Worm (Caenorhabditis elegans) whole organism, L2 larva: ENCODE measurements around the gene F10G7.5.

Experiments used
- C34F6.9 ChIP-seq: fragments of 150-350 bp; optimal IDR thresholded peaks from 2 replicates; lab custom pipeline; 2014; ENCODE audit warnings: missing biosample characterization, missing genetic modification characterization
- F13H6.1 ChIP-seq: sonication (generic microtip); optimal IDR thresholded peaks from 2 replicates; lab custom pipeline; 2016; ENCODE audit warnings: missing genetic modification characterization, missing compliant biosample characterization
- R02D3.7 ChIP-seq: fragments of 150-350 bp; optimal IDR thresholded peaks from 2 replicates; lab custom pipeline; 2014; ENCODE audit warnings: missing biosample characterization, missing genetic modification characterization
- Y55F3AM.14 ChIP-seq: fragments of 200-800 bp; sonication (Bioruptor generic); optimal IDR thresholded peaks from 2 replicates; lab custom pipeline; 2018; ENCODE audit warnings: mild to moderate bottlenecking, missing genetic modification characterization, missing compliant biosample characterization
- alr-1 ChIP-seq: fragments of 150-350 bp; optimal IDR thresholded peaks from 2 replicates; lab custom pipeline; 2014; ENCODE audit warnings: missing biosample characterization, missing genetic modification characterization
- aly-2 ChIP-seq: fragments of 150-350 bp; optimal IDR thresholded peaks from 2 replicates; lab custom pipeline; 2014; ENCODE audit warnings: missing biosample characterization, missing genetic modification characterization
- ama-1 ChIP-seq: fragments of 150-350 bp; optimal IDR thresholded peaks from 2 replicates; lab custom pipeline; 2018; ENCODE audit warnings: inconsistent platforms
- blmp-1 ChIP-seq: sonication (generic microtip); optimal IDR thresholded peaks from 2 replicates; lab custom pipeline; 2017; ENCODE audit warnings: missing genetic modification characterization, mild to moderate bottlenecking, missing compliant biosample characterization, antibody characterized with exemption, moderate library complexity; ENCODE audit not compliant: insufficient read depth
- ceh-16 ChIP-seq: fragments of 150-350 bp; optimal IDR thresholded peaks from 2 replicates; lab custom pipeline; 2014; ENCODE audit warnings: missing biosample characterization, missing genetic modification characterization
- ceh-82 ChIP-seq: fragments of 150-350 bp; optimal IDR thresholded peaks from 2 replicates; lab custom pipeline; 2014; ENCODE audit warnings: missing biosample characterization, missing genetic modification characterization
- crh-2 ChIP-seq: sonication (generic microtip); optimal IDR thresholded peaks from 2 replicates; lab custom pipeline; 2017; ENCODE audit warnings: missing biosample characterization, missing genetic modification characterization
- dmd-4 ChIP-seq: sonication (generic microtip); optimal IDR thresholded peaks from 2 replicates; lab custom pipeline; 2017; ENCODE audit warnings: missing biosample characterization, missing genetic modification characterization
- egl-27 ChIP-seq: sonication (generic microtip); optimal IDR thresholded peaks from 3 replicates; lab custom pipeline; 2017; ENCODE audit warnings: missing biosample characterization, missing genetic modification reagents, missing genetic modification characterization
- elt-1 ChIP-seq: fragments of 150-350 bp; optimal IDR thresholded peaks from 2 replicates; lab custom pipeline; 2014; ENCODE audit warnings: missing biosample characterization, missing genetic modification characterization
- elt-3 ChIP-seq: sonication (generic microtip); optimal IDR thresholded peaks from 2 replicates; lab custom pipeline; 2017; ENCODE audit warnings: missing biosample characterization, missing genetic modification characterization
- fos-1 ChIP-seq: fragments of 150-350 bp; optimal IDR thresholded peaks from 2 replicates; lab custom pipeline; 2014; ENCODE audit warnings: missing biosample characterization, missing genetic modification characterization
- gmeb-1 ChIP-seq: fragments of 150-350 bp; optimal IDR thresholded peaks from 2 replicates; lab custom pipeline; 2014; ENCODE audit warnings: missing biosample characterization, missing genetic modification characterization
- lin-11 ChIP-seq: fragments of 150-350 bp; sonication (generic microtip); optimal IDR thresholded peaks from 2 replicates; lab custom pipeline; 2014; ENCODE audit warnings: missing biosample characterization, missing genetic modification characterization, inconsistent platforms, mixed read lengths
- lin-13 ChIP-seq: fragments of 150-350 bp; optimal IDR thresholded peaks from 2 replicates; lab custom pipeline; 2014; ENCODE audit warnings: missing biosample characterization, missing genetic modification reagents, missing genetic modification characterization
- lin-39 ChIP-seq: fragments of 150-350 bp; optimal IDR thresholded peaks from 2 replicates; lab custom pipeline; 2014; ENCODE audit warnings: missing biosample characterization, missing genetic modification reagents, missing genetic modification characterization
- lsy-2 ChIP-seq, 2 experiments: fragments of 150-350 bp in 1 of 2; sonication (generic microtip) in 1 of 2; optimal IDR thresholded peaks; 2 replicates each; lab custom pipeline; 2014 to 2017; ENCODE audit warnings: missing biosample characterization in 2 of 2, missing genetic modification characterization in 2 of 2
- mab-5 ChIP-seq: fragments of 150-350 bp; optimal IDR thresholded peaks from 2 replicates; lab custom pipeline; 2014; ENCODE audit warnings: missing biosample characterization, missing genetic modification characterization
- mbf-1 ChIP-seq: sonication (generic microtip); optimal IDR thresholded peaks from 2 replicates; lab custom pipeline; 2017; ENCODE audit warnings: missing biosample characterization, missing genetic modification characterization
- mdl-1 ChIP-seq, 2 experiments: fragments of 150-350 bp in 1 of 2; sonication (generic microtip) in 1 of 2; optimal IDR thresholded peaks; 2 replicates each; lab custom pipeline; 2017; ENCODE audit warnings: missing biosample characterization in 2 of 2, missing genetic modification characterization in 2 of 2
- nhr-11 ChIP-seq: fragments of 150-350 bp; optimal IDR thresholded peaks from 2 replicates; lab custom pipeline; 2014; ENCODE audit warnings: missing biosample characterization, missing genetic modification characterization
- nhr-12 ChIP-seq: fragments of 150-350 bp; optimal IDR thresholded peaks from 2 replicates; lab custom pipeline; 2014; ENCODE audit warnings: missing biosample characterization, missing genetic modification characterization
- nhr-21 ChIP-seq: fragments of 150-350 bp; optimal IDR thresholded peaks from 2 replicates; lab custom pipeline; 2014; ENCODE audit warnings: missing biosample characterization, missing genetic modification characterization
- nhr-23 ChIP-seq: fragments of 150-350 bp; optimal IDR thresholded peaks from 2 replicates; lab custom pipeline; 2014; ENCODE audit warnings: missing biosample characterization, missing genetic modification reagents, missing genetic modification characterization
- nhr-237 ChIP-seq: fragments of 150-350 bp; optimal IDR thresholded peaks from 2 replicates; lab custom pipeline; 2014; ENCODE audit warnings: missing biosample characterization, missing genetic modification characterization
- nhr-25 ChIP-seq: fragments of 150-350 bp; sonication (generic microtip); optimal IDR thresholded peaks from 3 replicates; lab custom pipeline; 2014; ENCODE audit warnings: missing biosample characterization, missing genetic modification characterization
- nhr-77 ChIP-seq: fragments of 150-350 bp; optimal IDR thresholded peaks from 2 replicates; lab custom pipeline; 2014; ENCODE audit warnings: missing biosample characterization, missing genetic modification characterization
- peb-1 ChIP-seq: fragments of 150-350 bp; optimal IDR thresholded peaks from 2 replicates; lab custom pipeline; 2014; ENCODE audit warnings: missing biosample characterization, missing genetic modification characterization
- skn-1 ChIP-seq: sonication (generic microtip); optimal IDR thresholded peaks from 2 replicates; lab custom pipeline; 2017; ENCODE audit warnings: missing biosample characterization, missing genetic modification characterization
- sma-3 ChIP-seq: sonication (generic microtip); optimal IDR thresholded peaks from 2 replicates; lab custom pipeline; 2016; ENCODE audit warnings: missing genetic modification reagents, missing genetic modification characterization, missing compliant biosample characterization
- sma-9 ChIP-seq, 2 experiments: fragments of 150-350 bp in 1 of 2; sonication (generic microtip) in 1 of 2; optimal IDR thresholded peaks; 2 replicates each; lab custom pipeline; 2014 to 2016; ENCODE audit warnings: missing genetic modification characterization in 2 of 2, mild to moderate bottlenecking in 1 of 2, missing biosample characterization in 1 of 2, missing compliant biosample characterization in 1 of 2, missing genetic modification reagents in 1 of 2, moderate library complexity in 1 of 2
- snpc-4 ChIP-seq: fragments of 150-350 bp; optimal IDR thresholded peaks from 2 replicates; lab custom pipeline; 2014; ENCODE audit warnings: missing biosample characterization, missing genetic modification characterization
- unc-62 ChIP-seq: fragments of 150-350 bp; optimal IDR thresholded peaks from 2 replicates; lab custom pipeline; 2014; ENCODE audit warnings: missing biosample characterization, missing genetic modification reagents, missing genetic modification characterization
- ztf-1 ChIP-seq: fragments of 200-800 bp; sonication (Bioruptor generic); conservative IDR thresholded peaks from 2 replicates; pipeline ENCODE4 v1.3.6; 2022; ENCODE audit warnings: missing genetic modification characterization, missing compliant biosample characterization
- ztf-11 ChIP-seq: sonication (generic microtip); optimal IDR thresholded peaks from 2 replicates; lab custom pipeline; 2017; ENCODE audit warnings: missing biosample characterization, missing genetic modification characterization
- ztf-4 ChIP-seq: fragments of 150-350 bp; optimal IDR thresholded peaks from 2 replicates; lab custom pipeline; 2014; ENCODE audit warnings: missing biosample characterization, missing genetic modification characterization

The F10G7.5 gene

ce11 chrII:4693129-4693528 lies at the start of gene F10G7.5:
F10G7.5 (plus strand) TSS chrII:4693414.
- TF ChIP-seq fos-1 (tag; lab: Kevin White, UChicago), result peak; percentile 49
- TF ChIP-seq mbf-1 (tag; lab: Kevin White, UChicago), result no peak
- peak; percentile 17 for TF ChIP-seq crh-2 (tag; lab: Kevin White, UChicago)
- TF ChIP-seq mdl-1 (tag; optimal IDR thresholded peaks at IDR 0.05; lab: Kevin White, UChicago), result peak in 1 of 2 experiments; percentile 8
- TF ChIP-seq peb-1, result no peak
- TF ChIP-seq Y55F3AM.14 (GFP tag; lab: Kevin White, UChicago), result no peak
- no peak for TF ChIP-seq lin-11 (tag; lab: Kevin White, UChicago)
- no peak for TF ChIP-seq nhr-12 (tag; lab: Kevin White, UChicago)
- peak; percentile 11 for TF ChIP-seq F13H6.1 (tag; lab: Kevin White, UChicago)
- no peak for TF ChIP-seq skn-1 (tag; lab: Kevin White, UChicago)
- peak in 1 of 2 experiments; percentile 60 for TF ChIP-seq lsy-2 (tag; optimal IDR thresholded peaks at IDR 0.05; lab: Kevin White, UChicago)
- no peak for TF ChIP-seq elt-1 (tag; lab: Kevin White, UChicago)
- TF ChIP-seq ztf-11 (tag; lab: Kevin White, UChicago), result no peak
- no peak for TF ChIP-seq ztf-1 (GFP tag; lab: Robert Waterston, UW)
- TF ChIP-seq C34F6.9 (tag; lab: Kevin White, UChicago), result peak; percentile 42
- TF ChIP-seq sma-9 (GFP tag; optimal IDR thresholded peaks at IDR 0.05; lab: Kevin White, UChicago), result peak; percentile 27
- no peak for TF ChIP-seq sma-9 (tag; optimal IDR thresholded peaks at IDR 0.05; lab: Kevin White, UChicago)
- no peak for TF ChIP-seq nhr-11 (tag; lab: Kevin White, UChicago)
- no peak for TF ChIP-seq gmeb-1 (tag; lab: Kevin White, UChicago)

- TF ChIP-seq nhr-21 (no peak), unc-62 (GFP tag; lab: Kevin White, UChicago) (no peak), nhr-12 (tag; lab: Kevin White, UChicago) (no peak), sma-3 (GFP tag; lab: Kevin White, UChicago) (no peak), nhr-25 (tag; lab: Kevin White, UChicago) (no peak), lin-39 (tag; lab: Kevin White, UChicago) (no peak), R02D3.7 (tag; lab: Kevin White, UChicago) (no peak), ama-1 (no peak), mdl-1 (tag; optimal IDR thresholded peaks at IDR 0.05; lab: Kevin White, UChicago) (no peak), ceh-82 (tag; lab: Kevin White, UChicago) (no peak), ztf-4 (tag; lab: Kevin White, UChicago) (no peak), mab-5 (tag; lab: Kevin White, UChicago) (no peak), elt-1 (tag; lab: Kevin White, UChicago) (no peak), nhr-11 (tag; lab: Kevin White, UChicago) (no peak), sma-9 (GFP tag; optimal IDR thresholded peaks at IDR 0.05; lab: Kevin White, UChicago) (no peak), sma-9 (tag; optimal IDR thresholded peaks at IDR 0.05; lab: Kevin White, UChicago) (no peak), ztf-1 (GFP tag; lab: Robert Waterston, UW) (no peak), lin-13 (GFP tag; lab: Kevin White, UChicago) (no peak)
- TF ChIP-seq, all 48 proteins: peak for 0
These were observed 44.4 kb upstream of the F10G7.5 start, which contains the start of gene lgc-27 for ce11 chrII:4648785-4649184. lgc-27 (plus strand) TSS chrII:4649085.

- TF ChIP-seq aly-2 (tag; lab: Kevin White, UChicago), result no peak
- TF ChIP-seq nhr-237 (tag; lab: Kevin White, UChicago), result no peak
- no peak for TF ChIP-seq elt-1 (tag; lab: Kevin White, UChicago)
- no peak for TF ChIP-seq nhr-77
- TF ChIP-seq blmp-1, result no peak
- TF ChIP-seq ztf-1 (GFP tag; lab: Robert Waterston, UW), result no peak
- TF ChIP-seq C34F6.9 (tag; lab: Kevin White, UChicago), result no peak
- no peak for TF ChIP-seq ztf-4 (tag; lab: Kevin White, UChicago)
- TF ChIP-seq ceh-16 (tag; lab: Kevin White, UChicago), result no peak
- no peak for TF ChIP-seq snpc-4
- no peak for TF ChIP-seq skn-1 (tag; lab: Kevin White, UChicago)
These were observed 43.1 kb upstream of the F10G7.5 start for ce11 chrII:4650072-4650471.

ce11 chrII:4655834-4656233 lies 37.4 kb upstream of the F10G7.5 start, which contains the start of gene fut-6:
fut-6 (minus strand) TSS chrII:4655934.
- TF ChIP-seq nhr-21 (no peak), aly-2 (tag; lab: Kevin White, UChicago) (no peak), dmd-4 (tag; lab: Kevin White, UChicago) (no peak), crh-2 (tag; lab: Kevin White, UChicago) (no peak), ztf-4 (tag; lab: Kevin White, UChicago) (no peak), mbf-1 (tag; lab: Kevin White, UChicago) (no peak), nhr-23 (no peak), alr-1 (tag; lab: Kevin White, UChicago) (no peak), elt-3 (no peak), unc-62 (GFP tag; lab: Kevin White, UChicago) (no peak), F13H6.1 (tag; lab: Kevin White, UChicago) (no peak), snpc-4 (no peak), egl-27 (no peak), ceh-16 (tag; lab: Kevin White, UChicago) (no peak)
